Worm (Caenorhabditis elegans): Measurements from ENCODE around the gene C50E3.5.

C50E3.5 gene

DNA sequence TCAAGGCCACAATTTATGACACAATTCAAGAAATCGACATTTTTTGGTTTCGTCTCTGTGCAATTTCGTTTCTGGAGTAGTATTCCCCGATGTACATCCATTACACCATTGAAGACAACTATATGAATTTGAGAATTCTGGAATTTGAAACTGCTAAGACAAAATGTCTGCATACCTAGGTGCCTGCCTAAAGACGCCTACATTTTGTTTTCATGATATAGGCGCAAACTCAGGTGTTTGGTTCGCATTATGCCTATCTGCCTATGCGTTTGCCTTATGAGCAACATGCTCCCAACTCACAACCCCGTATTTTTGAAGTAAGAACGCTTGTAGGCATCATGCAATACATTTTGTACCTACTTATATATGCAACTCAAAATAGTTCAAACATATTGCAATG lies 16.8 kb upstream of the C50E3.5 start, which contains the start of gene F19F10.14:
Gene F19F10.14 (minus strand): TSS at position 101 of the 400 bp plus-strand sequence.
- TF ChIP-seq unc-42 (tag; optimal IDR thresholded peaks at IDR 0.05) = no peak
- no peak for TF ChIP-seq unc-55 (GFP tag; optimal IDR thresholded peaks at IDR 0.05)

DNA sequence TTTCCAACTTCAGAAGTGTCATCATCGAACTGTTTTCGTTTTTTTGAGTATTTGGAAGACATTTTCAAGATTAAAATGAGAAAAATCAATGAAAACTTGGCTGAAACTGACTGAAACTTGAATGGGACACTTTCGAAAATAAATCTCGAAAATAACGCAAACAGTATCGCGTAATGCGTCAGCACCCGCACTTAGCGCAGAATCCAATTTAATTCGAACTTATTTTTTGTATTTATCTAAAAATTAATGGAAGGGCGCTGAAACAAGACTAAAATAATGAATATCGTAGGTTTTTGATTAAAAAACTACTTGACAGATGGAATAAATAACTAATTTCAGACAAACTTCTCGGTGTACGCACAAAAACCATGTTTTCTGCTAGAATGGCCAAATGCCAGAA lies 12.2 kb upstream of the C50E3.5 start, which contains the start of the genes snu-66 and ints-9:
Gene snu-66 (minus strand): TSS at position 108 of the 400 bp plus-strand sequence.
Gene ints-9 (plus strand): TSS at position 240 of the 400 bp plus-strand sequence.
- TF ChIP-seq unc-42 (tag; optimal IDR thresholded peaks at IDR 0.05) (peak; percentile 66), fax-1 (tag; optimal IDR thresholded peaks at IDR 0.05) (no peak)

DNA sequence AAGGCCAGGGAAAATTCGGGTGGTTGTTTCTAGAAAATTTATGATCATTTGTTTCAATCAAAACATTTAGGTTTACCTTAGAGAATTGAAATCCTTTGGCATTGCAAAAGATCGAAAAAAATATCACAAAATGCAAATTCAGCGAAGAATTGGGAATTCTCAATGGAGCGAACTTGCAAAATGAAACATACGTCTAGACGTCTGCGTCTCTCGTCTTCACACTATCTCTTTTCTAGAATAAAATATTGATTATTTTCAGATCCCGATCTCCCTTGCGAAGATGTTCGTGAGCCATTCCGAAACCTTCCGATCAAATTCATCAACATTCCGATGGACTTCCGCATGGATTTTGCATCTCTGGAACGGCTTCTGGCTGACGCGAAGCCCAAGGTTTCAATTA lies 7.4 kb upstream of the C50E3.5 start, which contains the start of gene ets-6:
Gene ets-6 (minus strand): TSS at position 169 of the 400 bp plus-strand sequence.
- TF ChIP-seq ceh-48 (tag; optimal IDR thresholded peaks at IDR 0.05) (peak; percentile 85), eyg-1 (tag; optimal IDR thresholded peaks at IDR 0.05) (no peak)

DNA sequence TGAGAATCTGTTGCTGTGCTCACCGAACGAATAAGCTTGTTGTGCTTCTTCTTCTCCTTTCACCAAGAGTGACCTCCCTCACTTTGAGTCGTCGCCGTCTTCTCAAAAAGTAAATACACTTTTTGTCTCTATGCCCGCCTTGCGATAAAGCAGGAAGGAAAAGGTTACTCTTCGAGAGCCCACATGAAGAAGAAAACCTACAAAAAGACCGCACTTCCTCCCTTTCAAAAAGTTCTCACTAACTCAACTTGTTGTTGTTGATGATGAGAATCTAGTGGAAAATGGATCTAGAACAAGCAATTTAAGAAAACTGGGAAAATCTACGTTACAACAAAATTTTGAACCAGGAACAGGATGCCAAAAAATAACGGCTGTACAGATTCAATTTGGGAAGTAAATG lies 2.7 kb downstream of the C50E3.5 start, which contains the start of gene C50E3.6:
Gene C50E3.6 (minus strand): TSS at position 101 of the 400 bp plus-strand sequence.
- TF ChIP-seq ttx-3 (tag; optimal IDR thresholded peaks at IDR 0.05) = no peak

DNA sequence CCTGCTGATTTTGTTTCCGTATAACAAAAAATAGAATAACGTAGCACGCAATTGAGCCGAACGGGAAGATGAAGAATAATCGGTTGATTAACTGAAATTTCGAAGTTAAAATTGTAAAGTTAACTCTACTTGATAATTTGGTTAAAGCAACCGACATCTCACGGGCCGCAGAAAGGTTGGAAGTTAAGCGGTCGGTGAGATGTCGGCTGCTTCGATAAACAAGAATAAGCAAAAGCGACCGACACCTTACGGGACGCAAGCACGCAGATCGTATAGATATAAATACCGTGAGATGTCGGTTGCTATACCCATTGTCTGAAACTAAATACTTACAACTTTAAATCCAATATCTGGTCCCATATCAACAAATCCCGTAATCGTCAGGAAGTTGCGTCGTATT lies 7.3 kb downstream of the C50E3.5 start:
- TF ChIP-seq nfya-1 (tag; optimal IDR thresholded peaks at IDR 0.05) (no peak), fax-1 (tag; optimal IDR thresholded peaks at IDR 0.05) (no peak), sox-2 (GFP tag; IDR thresholded peaks at IDR 0.05) (no peak), pag-3 (tag; optimal IDR thresholded peaks at IDR 0.05; ENCODE audit: borderline replicate concordance) (no peak), ceh-48 (tag; optimal IDR thresholded peaks at IDR 0.05) (no peak), pros-1 (tag; optimal IDR thresholded peaks at IDR 0.05) (no peak), ceh-6 (GFP tag; optimal IDR thresholded peaks at IDR 0.05) (no peak), unc-42 (tag; optimal IDR thresholded peaks at IDR 0.05) (no peak), sox-4 (tag; optimal IDR thresholded peaks at IDR 0.05) (no peak), odd-2 (tag; optimal IDR thresholded peaks at IDR 0.05) (no peak)

DNA sequence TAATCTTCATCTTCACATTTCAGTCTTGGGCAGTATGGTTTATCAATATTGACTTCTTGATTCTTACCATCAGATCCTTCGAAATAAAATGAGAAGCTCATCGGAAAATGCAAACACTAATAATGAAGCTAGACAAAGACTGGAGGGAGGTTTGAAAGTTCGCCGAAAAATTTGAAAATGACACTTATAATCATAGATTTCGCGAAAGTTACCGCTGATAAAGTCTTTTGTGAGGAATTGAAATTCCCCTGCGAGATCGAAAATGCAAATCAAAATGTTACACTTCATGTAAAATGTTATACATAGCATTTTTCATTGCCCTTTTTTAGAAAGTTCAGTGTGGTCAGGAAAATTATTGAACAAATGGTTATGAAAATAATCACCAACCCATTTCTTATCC lies 10.5 kb downstream of the C50E3.5 start, which contains the start of gene C50E3.7:
Gene C50E3.7 (minus strand): TSS at position 101 of the 400 bp plus-strand sequence.
- TF ChIP-seq ceh-24 (tag; optimal IDR thresholded peaks at IDR 0.05) (no peak), nhr-11 (tag; optimal IDR thresholded peaks at IDR 0.05) (no peak), C08G9.2 (tag; optimal IDR thresholded peaks at IDR 0.05) (no peak), elt-2 (tag; optimal IDR thresholded peaks at IDR 0.05) (no peak), fkh-6 (tag; optimal IDR thresholded peaks at IDR 0.05) (no peak), rnt-1 (tag; optimal IDR thresholded peaks at IDR 0.05) (no peak), unc-3 (GFP tag; conservative IDR thresholded peaks at IDR 0.05) (no peak), unc-3 (tag; optimal IDR thresholded peaks at IDR 0.05) (no peak), C38D4.7 (GFP tag; optimal IDR thresholded peaks at IDR 0.05) (no peak), sdc-2 (tag; optimal IDR thresholded peaks at IDR 0.05) (no peak), ceh-6 (GFP tag; optimal IDR thresholded peaks at IDR 0.05) (no peak), pat-9 (tag; optimal IDR thresholded peaks at IDR 0.05) (no peak), pha-2 (tag; optimal IDR thresholded peaks at IDR 0.05) (no peak), ttx-3 (tag; optimal IDR thresholded peaks at IDR 0.05) (no peak)

DNA sequence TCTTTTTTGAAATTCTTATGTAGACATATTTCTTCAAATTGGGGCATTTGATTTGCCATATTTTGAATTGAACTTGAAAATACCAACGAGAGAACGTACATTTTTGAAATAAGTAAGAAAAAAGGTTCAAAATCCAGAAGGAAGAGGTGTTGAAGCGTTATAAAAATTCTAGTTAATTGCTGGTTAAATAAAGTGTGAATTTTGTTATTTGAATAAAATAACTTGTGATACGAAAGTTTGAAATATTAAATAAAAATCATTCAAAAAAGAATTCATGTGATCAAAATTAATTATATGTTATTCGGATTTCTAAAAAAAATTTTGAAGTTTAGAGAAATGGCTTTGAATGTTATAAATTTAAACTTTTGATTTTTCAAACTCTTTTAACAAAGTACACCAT lies 12.4 kb downstream of the C50E3.5 start, which contains the start of gene C50E3.9:
Gene C50E3.9 (minus strand): TSS at position 101 of the 400 bp plus-strand sequence.
- TF ChIP-seq dve-1 (tag; optimal IDR thresholded peaks at IDR 0.05) (no peak), ztf-16 (tag; optimal IDR thresholded peaks at IDR 0.05) (no peak), ttx-3 (tag; optimal IDR thresholded peaks at IDR 0.05) (no peak), hlh-8 (tag; optimal IDR thresholded peaks at IDR 0.05) (no peak), eyg-1 (tag; optimal IDR thresholded peaks at IDR 0.05) (no peak), ceh-30 (tag; optimal IDR thresholded peaks at IDR 0.05) (no peak), C08G9.2 (tag; optimal IDR thresholded peaks at IDR 0.05) (no peak), odd-2 (tag; optimal IDR thresholded peaks at IDR 0.05) (no peak)
